Worm (Caenorhabditis elegans) whole organism, L4 larva: ENCODE results near the gene srj-45.

Experiments used
- R02D3.7 ChIP-seq: fragments of 150-350 bp; sonication (generic microtip); optimal IDR thresholded peaks from 3 replicates; lab custom pipeline; 2014; ENCODE audit warnings: missing biosample characterization, missing genetic modification characterization
- daf-12 ChIP-seq: fragments of 150-350 bp; optimal IDR thresholded peaks from 2 replicates; lab custom pipeline; 2014; ENCODE audit warnings: missing biosample characterization, missing genetic modification reagents, missing genetic modification characterization
- jun-1 ChIP-seq: fragments of 150-350 bp; optimal IDR thresholded peaks from 2 replicates; lab custom pipeline; 2014; ENCODE audit warnings: missing biosample characterization, missing genetic modification reagents, missing genetic modification characterization
- nhr-237 ChIP-seq: sonication (generic microtip); optimal IDR thresholded peaks from 2 replicates; lab custom pipeline; 2017; ENCODE audit warnings: missing biosample characterization, missing genetic modification characterization

ce11 chrV:2881016-2881415, 44.6 kb upstream of the srj-45 start, which contains the start of gene ifc-1:
- TF ChIP-seq daf-12 = no peak
- TF ChIP-seq jun-1 (tag; lab: Kevin White, UChicago) = no peak
- TF ChIP-seq nhr-237 (tag; lab: Kevin White, UChicago) = no peak
- TF ChIP-seq R02D3.7 (tag; lab: Kevin White, UChicago) = no peak
